Worm (Caenorhabditis elegans) whole organism, L4/young adult: ENCODE measurements around the gene hdl-2.

Experiments
- W03F9.2 ChIP-seq: fragments of 150-350 bp; optimal IDR thresholded peaks from 2 replicates; lab custom pipeline; 2014; ENCODE audit warnings: missing biosample characterization, missing genetic modification characterization
- dao-5 ChIP-seq: sonication (generic microtip); optimal IDR thresholded peaks from 2 replicates; lab custom pipeline; 2016; ENCODE audit warnings: missing genotype, missing genetic modification characterization, moderate library complexity, missing compliant biosample characterization
- him-1 ChIP-seq: sonication (generic microtip); optimal IDR thresholded peaks from 2 replicates; lab custom pipeline; 2016; ENCODE audit warnings: missing genotype, missing genetic modification reagents, missing genetic modification characterization, missing compliant biosample characterization

- no peak for TF ChIP-seq him-1 (tag; lab: Kevin White, UChicago)
- TF ChIP-seq dao-5 (tag; lab: Kevin White, UChicago), result no peak
- TF ChIP-seq W03F9.2, result no peak
Observed at ce11 chrIV:8873847-8874246, at the start of gene hdl-2.
